Worm (Caenorhabditis elegans) whole organism, L4 larva: ENCODE data around the gene pges-2.
"Not testable (repeated sequence)": the region's sequence is repeated elsewhere in the genome, so short reads cannot be mapped to it uniquely, and the experiment has no call there.

ENCODE experiments used
- lin-13 ChIP-seq: fragments of 150-350 bp; optimal IDR thresholded peaks from 2 replicates; lab custom pipeline; 2014; ENCODE audit warnings: missing biosample characterization, missing genetic modification reagents, missing genetic modification characterization
- madf-5 ChIP-seq, 2 experiments: fragments of 200-800 bp; sonication (Bioruptor generic); IDR thresholded peaks; 2 replicates each; pipeline ENCODE4 v1.3.6; 2022; ENCODE audit warnings: missing compliant biosample characterization in 2 of 2, missing genetic modification characterization in 2 of 2
- mep-1 ChIP-seq: fragments of 150-350 bp; sonication (generic microtip); optimal IDR thresholded peaks from 3 replicates; lab custom pipeline; 2014; ENCODE audit warnings: missing biosample characterization, missing genetic modification characterization
- zag-1 ChIP-seq: fragments of 150-350 bp; optimal IDR thresholded peaks from 2 replicates; lab custom pipeline; 2014; ENCODE audit warnings: missing biosample characterization, missing genetic modification characterization
- ztf-11 ChIP-seq: fragments of 150-350 bp; optimal IDR thresholded peaks from 2 replicates; lab custom pipeline; 2014; ENCODE audit warnings: missing biosample characterization, missing genetic modification characterization

DNA sequence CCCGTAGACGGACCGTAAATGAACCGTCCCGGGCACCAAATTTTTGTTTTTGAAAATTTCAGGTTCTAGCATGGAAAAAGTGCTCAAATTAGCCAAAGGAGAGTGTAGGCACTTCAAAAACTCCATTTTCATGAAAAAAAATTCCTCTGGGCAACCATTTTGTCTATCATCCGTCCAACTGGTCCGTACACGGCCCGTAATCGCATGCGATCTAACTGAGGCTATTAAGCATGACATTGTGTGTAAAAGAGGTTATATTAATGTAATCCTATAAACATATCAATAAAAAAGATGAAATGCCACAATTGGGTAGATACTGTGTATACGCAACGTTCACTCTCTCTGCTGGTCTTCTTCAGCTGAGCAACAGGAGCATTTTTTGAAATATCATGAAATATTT, 44.9 kb downstream of the pges-2 start, which contains the start of gene R09E10.1:
- TF ChIP-seq lin-13 (GFP tag; lab: Kevin White, UChicago); ztf-11 (tag; lab: Kevin White, UChicago); madf-5 (GFP tag; IDR thresholded peaks at IDR 0.05; lab: Robert Waterston, UW); mep-1 (tag; lab: Kevin White, UChicago); zag-1 (tag; lab: Kevin White, UChicago): not testable (repeated sequence)
